Worm (Caenorhabditis elegans) whole organism, young adult: ENCODE measurements around the gene scl-21.

ENCODE experiments used
- B0019.2 ChIP-seq: fragments of 200-800 bp; sonication (Bioruptor generic); conservative IDR thresholded peaks from 2 replicates; pipeline ENCODE4 v1.3.6; 2022; ENCODE audit warnings: missing genetic modification reagents, missing genetic modification characterization, missing compliant biosample characterization
- B0336.3 ChIP-seq: fragments of 200-800 bp; sonication (Bioruptor generic); IDR thresholded peaks from 2 replicates; pipeline ENCODE4 v1.3.6; 2022; ENCODE audit warnings: missing genetic modification characterization, missing compliant biosample characterization
- C06A6.2 ChIP-seq: fragments of 200-800 bp; sonication (Bioruptor generic); conservative IDR thresholded peaks from 2 replicates; pipeline ENCODE4 v1.3.6; 2022; ENCODE audit warnings: missing genetic modification characterization, missing compliant biosample characterization
- D2030.7 ChIP-seq: fragments of 200-800 bp; sonication (Bioruptor generic); IDR thresholded peaks from 2 replicates; pipeline ENCODE4 v1.3.6; 2022; ENCODE audit warnings: missing genetic modification reagents, missing genetic modification characterization, missing compliant biosample characterization
- F22D6.2 ChIP-seq: sonication (generic microtip); optimal IDR thresholded peaks from 2 replicates; lab custom pipeline; 2016; ENCODE audit warnings: mild to moderate bottlenecking, missing genetic modification characterization, missing compliant biosample characterization
- F23B12.7 ChIP-seq: sonication (generic microtip); optimal IDR thresholded peaks from 2 replicates; lab custom pipeline; 2017; ENCODE audit warnings: missing genetic modification characterization, mild to moderate bottlenecking, missing compliant biosample characterization, antibody characterized with exemption, moderate library complexity; ENCODE audit not compliant: insufficient read depth
- F33H1.4 ChIP-seq: fragments of 200-800 bp; sonication (Bioruptor generic); IDR thresholded peaks from 2 replicates; pipeline ENCODE4 v1.3.6; 2022; ENCODE audit warnings: missing genetic modification reagents, missing genetic modification characterization, missing compliant biosample characterization
- F39B2.1 ChIP-seq: fragments of 200-800 bp; sonication (Bioruptor generic); IDR thresholded peaks from 2 replicates; pipeline ENCODE4 v1.3.6; 2022; ENCODE audit warnings: missing genetic modification reagents, missing genetic modification characterization, missing compliant biosample characterization
- F57C9.4 ChIP-seq: sonication (generic microtip); optimal IDR thresholded peaks from 2 replicates; lab custom pipeline; 2017; ENCODE audit warnings: mild to moderate bottlenecking, missing genetic modification characterization, missing compliant biosample characterization
- T26A5.8 ChIP-seq: sonication (generic microtip); optimal IDR thresholded peaks from 2 replicates; lab custom pipeline; 2016; ENCODE audit warnings: missing genetic modification characterization, missing compliant biosample characterization
- Y53G8AR.9 ChIP-seq: fragments of 200-800 bp; sonication (Bioruptor generic); conservative IDR thresholded peaks from 2 replicates; pipeline ENCODE4 v1.3.6; 2022; ENCODE audit warnings: missing genetic modification reagents, missing genetic modification characterization, missing compliant biosample characterization
- ZK185.1 ChIP-seq: sonication (generic microtip); optimal IDR thresholded peaks from 2 replicates; lab custom pipeline; 2016; ENCODE audit warnings: mild to moderate bottlenecking, missing genetic modification characterization, missing compliant biosample characterization; ENCODE audit not compliant: poor library complexity, severe bottlenecking
- ama-1 ChIP-seq, 3 experiments: fragments of 150-350 bp in 1 of 3; sonication (generic microtip) in 2 of 3; optimal IDR thresholded peaks; 2 replicates each; lab custom pipeline; 2014 to 2018; ENCODE audit warnings: missing biosample characterization in 2 of 3, missing genetic modification characterization in 2 of 3, missing genetic modification reagents in 2 of 3
- aptf-3 ChIP-seq: fragments of 200-800 bp; sonication (Bioruptor generic); IDR thresholded peaks from 2 replicates; pipeline ENCODE4 v1.3.6; 2022; ENCODE audit warnings: missing genetic modification characterization, missing compliant biosample characterization
- athp-1 ChIP-seq: sonication (generic microtip); optimal IDR thresholded peaks from 2 replicates; lab custom pipeline; 2017; ENCODE audit warnings: mild to moderate bottlenecking, missing genetic modification characterization, missing compliant biosample characterization
- attf-3 ChIP-seq: fragments of 200-800 bp; sonication (Bioruptor generic); conservative IDR thresholded peaks from 2 replicates; pipeline ENCODE4 v1.3.6; 2022; ENCODE audit warnings: missing genetic modification reagents, missing genetic modification characterization, missing compliant biosample characterization
- attf-6 ChIP-seq: fragments of 200-800 bp; sonication (Bioruptor generic); IDR thresholded peaks from 2 replicates; pipeline ENCODE4 v1.3.6; 2022; ENCODE audit warnings: missing genetic modification reagents, missing genetic modification characterization, missing compliant biosample characterization
- ccch-3 ChIP-seq: fragments of 200-800 bp; sonication (Bioruptor generic); optimal IDR thresholded peaks from 2 replicates; lab custom pipeline; 2018; ENCODE audit warnings: mild to moderate bottlenecking, missing genetic modification characterization, missing compliant biosample characterization
- cebp-2 ChIP-seq: fragments of 200-800 bp; sonication (Bioruptor generic); IDR thresholded peaks from 2 replicates; pipeline ENCODE4 v1.3.6; 2022; ENCODE audit warnings: missing genetic modification characterization, missing compliant biosample characterization
- ceh-27 ChIP-seq: fragments of 200-800 bp; sonication (Bioruptor generic); optimal IDR thresholded peaks from 2 replicates; lab custom pipeline; 2018; ENCODE audit warnings: mild to moderate bottlenecking, missing genetic modification characterization, moderate library complexity, missing compliant biosample characterization
- ceh-40 ChIP-seq: fragments of 200-800 bp; sonication (Bioruptor generic); IDR thresholded peaks from 2 replicates; pipeline ENCODE4 v1.3.6; 2022; ENCODE audit warnings: missing genetic modification characterization, missing compliant biosample characterization
- ceh-91 ChIP-seq: fragments of 200-800 bp; sonication (Bioruptor generic); IDR thresholded peaks from 2 replicates; pipeline ENCODE4 v1.3.6; 2022; ENCODE audit warnings: missing genetic modification reagents, missing genetic modification characterization, missing compliant biosample characterization
- dox-1 ChIP-seq: fragments of 200-800 bp; sonication (Bioruptor generic); IDR thresholded peaks from 2 replicates; pipeline ENCODE4 v1.3.6; 2022; ENCODE audit warnings: missing genetic modification reagents, missing genetic modification characterization, missing compliant biosample characterization
- dpff-1 ChIP-seq: sonication (generic microtip); optimal IDR thresholded peaks from 2 replicates; lab custom pipeline; 2017; ENCODE audit warnings: mild to moderate bottlenecking, missing genetic modification characterization, missing compliant biosample characterization
- dpl-1 ChIP-seq: fragments of 150-350 bp; optimal IDR thresholded peaks from 2 replicates; lab custom pipeline; 2014; ENCODE audit warnings: missing biosample characterization, missing genetic modification reagents, missing genetic modification characterization
- efl-1 ChIP-seq: fragments of 150-350 bp; optimal IDR thresholded peaks from 2 replicates; lab custom pipeline; 2014; ENCODE audit warnings: missing biosample characterization, missing genetic modification reagents, missing genetic modification characterization
- egl-18 ChIP-seq: fragments of 200-800 bp; sonication (Bioruptor generic); IDR thresholded peaks from 2 replicates; pipeline ENCODE4 v1.3.6; 2022; ENCODE audit warnings: missing genetic modification reagents, missing genetic modification characterization, missing compliant biosample characterization
- hlh-12 ChIP-seq: sonication (generic microtip); optimal IDR thresholded peaks from 2 replicates; lab custom pipeline; 2016; ENCODE audit warnings: missing genetic modification characterization, missing compliant biosample characterization
- lin-35 ChIP-seq, 3 experiments: fragments of 150-350 bp in 2 of 3; sonication (generic microtip) in 1 of 3; optimal IDR thresholded peaks; 2 replicates each; lab custom pipeline; 2014 to 2018; ENCODE audit warnings: missing biosample characterization in 3 of 3, missing genetic modification characterization in 3 of 3, missing genetic modification reagents in 3 of 3
- lir-1 ChIP-seq: fragments of 200-800 bp; sonication (Bioruptor generic); conservative IDR thresholded peaks from 2 replicates; pipeline ENCODE4 v1.3.6; 2022; ENCODE audit warnings: missing genetic modification reagents, missing genetic modification characterization, missing compliant biosample characterization
- madf-10 ChIP-seq: sonication (generic microtip); optimal IDR thresholded peaks from 2 replicates; lab custom pipeline; 2016; ENCODE audit warnings: mild to moderate bottlenecking, missing genetic modification characterization, missing compliant biosample characterization
- madf-3 ChIP-seq: fragments of 200-800 bp; sonication (Bioruptor generic); IDR thresholded peaks from 2 replicates; pipeline ENCODE4 v1.3.6; 2022; ENCODE audit warnings: missing genetic modification reagents, missing genetic modification characterization, missing compliant biosample characterization
- nfya-1 ChIP-seq: sonication (generic microtip); optimal IDR thresholded peaks from 2 replicates; lab custom pipeline; 2017; ENCODE audit warnings: antibody characterized with exemption, missing compliant biosample characterization, missing genetic modification characterization, borderline replicate concordance; ENCODE audit not compliant: insufficient read depth
- nhr-120 ChIP-seq: fragments of 200-800 bp; sonication (Bioruptor generic); IDR thresholded peaks from 2 replicates; pipeline ENCODE4 v1.3.6; 2022; ENCODE audit warnings: missing genetic modification characterization, missing compliant biosample characterization
- nhr-179 ChIP-seq: sonication (generic microtip); optimal IDR thresholded peaks from 2 replicates; lab custom pipeline; 2016; ENCODE audit warnings: mild to moderate bottlenecking, missing genetic modification characterization, missing compliant biosample characterization
- nhr-80 ChIP-seq: sonication (generic microtip); optimal IDR thresholded peaks from 2 replicates; lab custom pipeline; 2016; ENCODE audit warnings: missing genetic modification characterization, missing compliant biosample characterization
- pbrm-1 ChIP-seq: fragments of 200-800 bp; sonication (Bioruptor generic); IDR thresholded peaks from 2 replicates; pipeline ENCODE4 v1.3.6; 2022; ENCODE audit warnings: missing genetic modification reagents, missing genetic modification characterization, missing compliant biosample characterization
- rcor-1 ChIP-seq: fragments of 200-800 bp; sonication (Bioruptor generic); IDR thresholded peaks from 2 replicates; pipeline ENCODE4 v1.3.6; 2022; ENCODE audit warnings: missing genetic modification reagents, missing genetic modification characterization, missing compliant biosample characterization
- sea-2 ChIP-seq: fragments of 200-800 bp; sonication (Bioruptor generic); IDR thresholded peaks from 2 replicates; pipeline ENCODE4 v1.3.6; 2022; ENCODE audit warnings: missing genetic modification characterization, missing compliant biosample characterization
- snpc-1.1 ChIP-seq: sonication (generic microtip); optimal IDR thresholded peaks from 2 replicates; lab custom pipeline; 2017; ENCODE audit warnings: missing genetic modification characterization, mild to moderate bottlenecking, missing compliant biosample characterization, antibody characterized with exemption, moderate library complexity, missing genotype, missing genetic modification reagents; ENCODE audit not compliant: insufficient read depth
- snpc-4 ChIP-seq, 5 experiments: fragments of 150-350 bp in 1 of 5; sonication (generic microtip) in 4 of 5; optimal IDR thresholded peaks; 2 replicates each; lab custom pipeline; 2014 to 2018; ENCODE audit warnings: missing genetic modification characterization in 5 of 5, missing biosample characterization in 3 of 5, antibody characterized with exemption in 2 of 5, mild to moderate bottlenecking in 2 of 5, missing compliant biosample characterization in 2 of 5, missing genotype in 2 of 5, moderate library complexity in 2 of 5, missing genetic modification reagents in 1 of 5
- unc-130 ChIP-seq: sonication (generic microtip); optimal IDR thresholded peaks from 2 replicates; lab custom pipeline; 2016; ENCODE audit warnings: missing genetic modification reagents, missing genetic modification characterization, missing compliant biosample characterization
- xnd-1 ChIP-seq: sonication (generic microtip); optimal IDR thresholded peaks from 2 replicates; lab custom pipeline; 2016; ENCODE audit warnings: missing genotype, missing genetic modification reagents, missing genetic modification characterization, missing compliant biosample characterization
- zim-3 ChIP-seq: sonication (generic microtip); optimal IDR thresholded peaks from 2 replicates; lab custom pipeline; 2017; ENCODE audit warnings: mild to moderate bottlenecking, missing genetic modification characterization, moderate library complexity, missing compliant biosample characterization
- ztf-25 ChIP-seq: fragments of 200-800 bp; sonication (Bioruptor generic); IDR thresholded peaks from 2 replicates; pipeline ENCODE4 v1.3.6; 2022; ENCODE audit warnings: missing genetic modification reagents, missing genetic modification characterization, missing compliant biosample characterization
- ztf-26 ChIP-seq: sonication (generic microtip); optimal IDR thresholded peaks from 2 replicates; lab custom pipeline; 2017; ENCODE audit warnings: missing genetic modification characterization, missing compliant biosample characterization
- ztf-28 ChIP-seq: fragments of 200-800 bp; sonication (Bioruptor generic); IDR thresholded peaks from 2 replicates; pipeline ENCODE4 v1.3.6; 2022; ENCODE audit warnings: missing genetic modification reagents, missing genetic modification characterization, missing compliant biosample characterization
- ztf-3 ChIP-seq: fragments of 200-800 bp; sonication (Bioruptor generic); optimal IDR thresholded peaks from 2 replicates; lab custom pipeline; 2018; ENCODE audit warnings: mild to moderate bottlenecking, missing genetic modification characterization, missing compliant biosample characterization

scl-21 gene

ce11 chrV:19520130-19520529 lies 24.6 kb upstream of the scl-21 start:
- TF ChIP-seq xnd-1 (tag; lab: Kevin White, UChicago) (no peak), attf-6 (GFP tag; lab: Robert Waterston, UW) (0 out of 2 replicates have a peak, but pooled peaks have one; percentile 32), madf-10 (tag; lab: Kevin White, UChicago) (no peak), lir-1 (no peak), nfya-1 (tag; lab: Kevin White, UChicago) (no peak), zim-3 (tag; lab: Kevin White, UChicago) (peak; percentile 76), dox-1 (peak; percentile 40), F23B12.7 (tag; lab: Kevin White, UChicago) (no peak), attf-3 (GFP tag; lab: Robert Waterston, UW) (no peak), ztf-25 (GFP tag; lab: Robert Waterston, UW) (0 out of 2 replicates have a peak, but pooled peaks have one; percentile 51), ztf-28 (GFP tag; lab: Robert Waterston, UW) (no peak), lin-35 (GFP tag; optimal IDR thresholded peaks at IDR 0.05; lab: Kevin White, UChicago) (no peak), Y53G8AR.9 (0 out of 2 replicates have a peak, but pooled peaks have one; percentile 9), ceh-27 (GFP tag; lab: Kevin White, UChicago) (no peak), D2030.7 (GFP tag; lab: Robert Waterston, UW) (no peak), unc-130 (no peak), rcor-1 (no peak), C06A6.2 (GFP tag; lab: Robert Waterston, UW) (no peak; the same call in 1 of the 2 replicates), T26A5.8 (tag; lab: Kevin White, UChicago) (no peak), cebp-2 (GFP tag; lab: Robert Waterston, UW) (no peak), nhr-80 (tag; lab: Kevin White, UChicago) (no peak), madf-3 (0 out of 2 replicates have a peak, but pooled peaks have one; percentile 62), ceh-91 (GFP tag; lab: Robert Waterston, UW) (no peak), F39B2.1 (GFP tag; lab: Robert Waterston, UW) (no peak), pbrm-1 (GFP tag; lab: Robert Waterston, UW) (no peak), athp-1 (no peak), ama-1 (optimal IDR thresholded peaks at IDR 0.05; lab: Kevin White, UChicago) (peak; percentile 77), ama-1 (GFP tag; optimal IDR thresholded peaks at IDR 0.05; lab: Kevin White, UChicago) (no peak), sea-2 (no peak), ZK185.1 (tag; lab: Kevin White, UChicago) (no peak), nhr-120 (GFP tag; lab: Robert Waterston, UW) (no peak), ceh-40 (GFP tag; lab: Robert Waterston, UW) (no peak; the same call in 1 of the 2 replicates), egl-18 (GFP tag; lab: Robert Waterston, UW) (no peak), F33H1.4 (no peak), F57C9.4 (tag; lab: Kevin White, UChicago) (no peak), ztf-3 (GFP tag; lab: Kevin White, UChicago) (no peak), efl-1 (no peak), snpc-4 (GFP tag; optimal IDR thresholded peaks at IDR 0.05; lab: Kevin White, UChicago) (no peak), snpc-4 (tag; optimal IDR thresholded peaks at IDR 0.05; lab: Kevin White, UChicago) (no peak), F22D6.2 (tag; lab: Kevin White, UChicago) (no peak), aptf-3 (GFP tag; lab: Robert Waterston, UW) (0 out of 2 replicates have a peak, but pooled peaks have one; percentile 46), hlh-12 (no peak), dpff-1 (tag; lab: Kevin White, UChicago) (no peak), snpc-1.1 (tag; lab: Kevin White, UChicago) (no peak), B0019.2 (GFP tag; lab: Robert Waterston, UW) (no peak), ztf-26 (tag; lab: Kevin White, UChicago) (peak; percentile 45), B0336.3 (GFP tag; lab: Robert Waterston, UW) (no peak; the same call in 1 of the 2 replicates), ccch-3 (GFP tag; lab: Kevin White, UChicago) (no peak), nhr-179 (tag; lab: Kevin White, UChicago) (no peak), dpl-1 (GFP tag; lab: Kevin White, UChicago) (no peak)
